Worm (Caenorhabditis elegans) whole organism, early embryonic: Measurements from ENCODE around the gene Y39A1A.27.

Experiments used
- B0310.2 ChIP-seq: sonication (generic microtip); optimal IDR thresholded peaks from 2 replicates; lab custom pipeline; 2016; ENCODE audit warnings: mild to moderate bottlenecking, missing genetic modification characterization, missing compliant biosample characterization
- F13C5.2 ChIP-seq: sonication (generic microtip); optimal IDR thresholded peaks from 2 replicates; lab custom pipeline; 2017; ENCODE audit warnings: mild to moderate bottlenecking, missing genetic modification characterization, inconsistent platforms, missing compliant biosample characterization
- ama-1 ChIP-seq: fragments of 150-350 bp; optimal IDR thresholded peaks from 2 replicates; lab custom pipeline; 2014
- ceh-13 ChIP-seq: fragments of 200-800 bp; sonication (Bioruptor generic); optimal IDR thresholded peaks from 2 replicates; lab custom pipeline; 2018; ENCODE audit warnings: mild to moderate bottlenecking, missing genetic modification characterization, missing compliant biosample characterization
- ceh-36 ChIP-seq: sonication (generic microtip); optimal IDR thresholded peaks from 2 replicates; lab custom pipeline; 2016; ENCODE audit warnings: missing genetic modification characterization, inconsistent platforms, missing compliant biosample characterization
- flt-1 ChIP-seq: fragments of 200-800 bp; sonication (Bioruptor generic); IDR thresholded peaks from 2 replicates; pipeline ENCODE4 v1.3.6; 2022; ENCODE audit warnings: missing genetic modification characterization, missing compliant biosample characterization
- hmbx-1 ChIP-seq: sonication (generic microtip); optimal IDR thresholded peaks from 2 replicates; lab custom pipeline; 2016; ENCODE audit warnings: mild to moderate bottlenecking, missing genetic modification characterization, missing compliant biosample characterization
- scrt-1 ChIP-seq: fragments of 200-800 bp; sonication (Bioruptor generic); IDR thresholded peaks from 2 replicates; pipeline ENCODE4 v1.3.6; 2022; ENCODE audit warnings: missing genetic modification characterization, missing compliant biosample characterization
- sea-1 ChIP-seq: fragments of 200-800 bp; sonication (Bioruptor generic); conservative IDR thresholded peaks from 2 replicates; pipeline ENCODE4 v1.3.6; 2022; ENCODE audit warnings: missing genetic modification characterization, missing compliant biosample characterization

ce11 chrIII:10596387-10596786, 42.4 kb upstream of the Y39A1A.27 start, which contains the start of gene Y39A1A.3:
- TF ChIP-seq scrt-1 (GFP tag; lab: Robert Waterston, UW) (no peak), hmbx-1 (no peak), B0310.2 (tag; lab: Kevin White, UChicago) (no peak), flt-1 (no peak), ceh-36 (tag; lab: Kevin White, UChicago) (no peak), ama-1 (no peak), sea-1 (no peak), F13C5.2 (no peak), ceh-13 (GFP tag; lab: Kevin White, UChicago) (no peak)
